Worm (Caenorhabditis elegans) whole organism, early embryonic: Measurements from ENCODE around the gene let-754.

Source experiments
- B0310.2 ChIP-seq: sonication (generic microtip); optimal IDR thresholded peaks from 2 replicates; lab custom pipeline; 2016; ENCODE audit warnings: mild to moderate bottlenecking, missing genetic modification characterization, missing compliant biosample characterization
- aly-1 ChIP-seq: sonication (generic microtip); optimal IDR thresholded peaks from 2 replicates; lab custom pipeline; 2016; ENCODE audit warnings: missing genetic modification characterization, missing compliant biosample characterization
- ama-1 ChIP-seq: fragments of 150-350 bp; optimal IDR thresholded peaks from 2 replicates; lab custom pipeline; 2014
- ceh-13 ChIP-seq: fragments of 200-800 bp; sonication (Bioruptor generic); optimal IDR thresholded peaks from 2 replicates; lab custom pipeline; 2018; ENCODE audit warnings: mild to moderate bottlenecking, missing genetic modification characterization, missing compliant biosample characterization
- hmg-4 ChIP-seq: fragments of 200-800 bp; sonication (Bioruptor generic); optimal IDR thresholded peaks from 2 replicates; lab custom pipeline; 2018; ENCODE audit warnings: mild to moderate bottlenecking, missing genetic modification characterization, missing compliant biosample characterization
- hnd-1 ChIP-seq: sonication (generic microtip); optimal IDR thresholded peaks from 2 replicates; lab custom pipeline; 2016; ENCODE audit warnings: missing genetic modification characterization, missing compliant biosample characterization
- pes-1 ChIP-seq: fragments of 200-800 bp; sonication (Bioruptor generic); IDR thresholded peaks from 2 replicates; pipeline ENCODE4 v1.3.6; 2022; ENCODE audit warnings: missing genetic modification reagents, missing genetic modification characterization, missing compliant biosample characterization
- scrt-1 ChIP-seq: fragments of 200-800 bp; sonication (Bioruptor generic); IDR thresholded peaks from 2 replicates; pipeline ENCODE4 v1.3.6; 2022; ENCODE audit warnings: missing genetic modification characterization, missing compliant biosample characterization
- sea-1 ChIP-seq: fragments of 200-800 bp; sonication (Bioruptor generic); conservative IDR thresholded peaks from 2 replicates; pipeline ENCODE4 v1.3.6; 2022; ENCODE audit warnings: missing genetic modification characterization, missing compliant biosample characterization
- tbx-37 ChIP-seq: fragments of 200-800 bp; sonication (Bioruptor generic); conservative IDR thresholded peaks from 2 replicates; pipeline ENCODE4 v1.3.6; 2022; ENCODE audit warnings: missing genetic modification reagents, missing genetic modification characterization, missing compliant biosample characterization
- tra-4 ChIP-seq: sonication (generic microtip); optimal IDR thresholded peaks from 2 replicates; lab custom pipeline; 2017; ENCODE audit warnings: missing genetic modification characterization, missing compliant biosample characterization

DNA sequence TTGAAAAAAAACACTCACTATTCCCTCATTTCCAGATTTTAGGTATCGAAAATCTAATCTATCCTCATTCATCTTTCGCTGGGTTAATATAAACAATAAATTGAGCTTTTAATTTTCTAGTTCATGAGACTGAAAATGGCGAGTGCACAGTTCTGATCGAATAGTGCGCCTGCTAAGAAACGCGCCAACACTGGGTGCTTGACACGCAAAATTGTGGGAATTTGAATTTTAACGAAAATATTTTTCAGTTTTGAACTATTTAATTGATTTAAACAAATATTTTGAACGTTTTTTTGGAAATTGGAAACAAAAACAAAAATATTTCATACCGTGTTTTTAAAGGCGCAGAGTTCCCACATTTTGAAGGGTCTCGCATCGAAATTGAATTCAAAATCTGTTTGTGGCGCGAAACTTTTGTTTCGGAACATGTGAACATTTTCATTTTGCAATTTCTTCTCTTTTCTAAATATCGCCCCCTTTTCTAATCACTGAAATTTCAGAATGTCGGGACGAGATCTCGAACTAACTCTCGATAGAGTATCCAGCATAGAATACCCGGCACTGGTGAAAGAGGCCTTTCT is 24.5 kb downstream of the let-754 start, which contains the start of the genes C29E4.13 and npp-15:
- TF ChIP-seq pes-1 (GFP tag; lab: Robert Waterston, UW) (no peak), tra-4 (no peak), ama-1 (lab: Kevin White, UChicago) (no peak), scrt-1 (GFP tag; lab: Robert Waterston, UW) (no peak), ceh-13 (GFP tag; lab: Kevin White, UChicago) (no peak), tbx-37 (GFP tag; lab: Robert Waterston, UW) (no peak), B0310.2 (tag; lab: Kevin White, UChicago) (no peak), hmg-4 (GFP tag; lab: Kevin White, UChicago) (no peak), sea-1 (GFP tag; lab: Robert Waterston, UW) (no peak), hnd-1 (no peak), aly-1 (tag; lab: Kevin White, UChicago) (no peak)
